Worm (Caenorhabditis elegans) whole organism, L1 larva: Measurements from ENCODE around the gene nhr-117.

Experiments
- C34B4.2 ChIP-seq: sonication (generic microtip); optimal IDR thresholded peaks from 2 replicates; lab custom pipeline; 2017; ENCODE audit warnings: mild to moderate bottlenecking, missing genetic modification characterization, missing compliant biosample characterization
- Y116A8C.19 ChIP-seq: sonication (generic microtip); optimal IDR thresholded peaks from 2 replicates; lab custom pipeline; 2016; ENCODE audit warnings: missing compliant biosample characterization, missing genetic modification characterization, borderline replicate concordance
- aha-1 ChIP-seq: fragments of 150-350 bp; optimal IDR thresholded peaks from 2 replicates; lab custom pipeline; 2014; ENCODE audit warnings: missing biosample characterization, missing genetic modification characterization
- alr-1 ChIP-seq: fragments of 200-800 bp; sonication (Bioruptor generic); optimal IDR thresholded peaks from 2 replicates; lab custom pipeline; 2018; ENCODE audit warnings: borderline replicate concordance, mild to moderate bottlenecking, missing genetic modification characterization, missing compliant biosample characterization
- ama-1 ChIP-seq: fragments of 150-350 bp; optimal IDR thresholded peaks from 2 replicates; lab custom pipeline; 2014
- blmp-1 ChIP-seq: fragments of 150-350 bp; optimal IDR thresholded peaks from 2 replicates; lab custom pipeline; 2014; ENCODE audit warnings: missing biosample characterization, missing genetic modification characterization
- ceh-63 ChIP-seq: fragments of 200-800 bp; sonication (Bioruptor generic); optimal IDR thresholded peaks from 2 replicates; lab custom pipeline; 2018; ENCODE audit warnings: mild to moderate bottlenecking, missing genetic modification characterization, missing compliant biosample characterization
- ceh-8 ChIP-seq: fragments of 200-800 bp; sonication (Bioruptor generic); optimal IDR thresholded peaks from 2 replicates; lab custom pipeline; 2018; ENCODE audit warnings: mild to moderate bottlenecking, missing genetic modification characterization, moderate library complexity, missing compliant biosample characterization
- ceh-82 ChIP-seq, 3 experiments: fragments of 150-350 bp in 1 of 3; sonication (generic microtip) in 2 of 3; optimal IDR thresholded peaks; 2 replicates each; lab custom pipeline; 2014 to 2017; ENCODE audit warnings: missing biosample characterization in 3 of 3, missing genetic modification characterization in 3 of 3
- ceh-90 ChIP-seq: sonication (generic microtip); optimal IDR thresholded peaks from 2 replicates; lab custom pipeline; 2016; ENCODE audit warnings: missing genetic modification characterization, missing compliant biosample characterization
- efl-3 ChIP-seq: fragments of 200-800 bp; sonication (Bioruptor generic); optimal IDR thresholded peaks from 2 replicates; lab custom pipeline; 2018; ENCODE audit warnings: mild to moderate bottlenecking, missing genetic modification characterization, missing compliant biosample characterization
- egl-13 ChIP-seq: sonication (generic microtip); optimal IDR thresholded peaks from 2 replicates; lab custom pipeline; 2016; ENCODE audit warnings: missing genotype, missing genetic modification reagents, missing genetic modification characterization, missing compliant biosample characterization
- fkh-4 ChIP-seq: sonication (generic microtip); optimal IDR thresholded peaks from 2 replicates; lab custom pipeline; 2016; ENCODE audit warnings: missing compliant biosample characterization, missing genetic modification characterization, borderline replicate concordance
- fkh-8 ChIP-seq: sonication (generic microtip); optimal IDR thresholded peaks from 2 replicates; lab custom pipeline; 2016; ENCODE audit warnings: mild to moderate bottlenecking, missing genetic modification characterization, missing compliant biosample characterization
- irx-1 ChIP-seq: sonication (generic microtip); optimal IDR thresholded peaks from 2 replicates; lab custom pipeline; 2016; ENCODE audit warnings: missing genetic modification characterization, missing compliant biosample characterization
- isw-1 ChIP-seq: fragments of 200-800 bp; sonication (Bioruptor generic); IDR thresholded peaks from 2 replicates; pipeline ENCODE4 v1.3.6; 2022; ENCODE audit warnings: missing genetic modification characterization, missing compliant biosample characterization
- lin-14 ChIP-seq: fragments of 200-800 bp; sonication (Bioruptor generic); optimal IDR thresholded peaks from 2 replicates; lab custom pipeline; 2018; ENCODE audit warnings: mild to moderate bottlenecking, missing genetic modification characterization, moderate library complexity, missing compliant biosample characterization
- lin-35 ChIP-seq, 2 experiments: fragments of 150-350 bp; optimal IDR thresholded peaks; 2 replicates each; lab custom pipeline; 2014; ENCODE audit warnings: missing biosample characterization in 2 of 2, missing genetic modification characterization in 2 of 2, missing genetic modification reagents in 2 of 2
- lsy-2 ChIP-seq, 2 experiments: fragments of 150-350 bp; optimal IDR thresholded peaks; 2 replicates each; lab custom pipeline; 2014; ENCODE audit warnings: missing biosample characterization in 2 of 2, missing genetic modification characterization in 2 of 2
- mdl-1 ChIP-seq, 2 experiments: fragments of 150-350 bp; optimal IDR thresholded peaks; 2 replicates each; lab custom pipeline; 2014 to 2017; ENCODE audit warnings: missing biosample characterization in 2 of 2, missing genetic modification characterization in 2 of 2, inconsistent platforms in 1 of 2
- mef-2 ChIP-seq: fragments of 150-350 bp; optimal IDR thresholded peaks from 2 replicates; lab custom pipeline; 2014; ENCODE audit warnings: missing biosample characterization, missing genetic modification characterization
- mep-1 ChIP-seq: fragments of 150-350 bp; optimal IDR thresholded peaks from 2 replicates; lab custom pipeline; 2014; ENCODE audit warnings: missing biosample characterization, missing genetic modification characterization
- nhr-12 ChIP-seq: sonication (generic microtip); optimal IDR thresholded peaks from 2 replicates; lab custom pipeline; 2017; ENCODE audit warnings: missing biosample characterization, missing genetic modification characterization
- nhr-19 ChIP-seq: fragments of 200-800 bp; sonication (Bioruptor generic); conservative IDR thresholded peaks from 2 replicates; pipeline ENCODE4 v1.3.6; 2022; ENCODE audit warnings: missing genetic modification characterization, missing compliant biosample characterization
- nhr-20 ChIP-seq: sonication (generic microtip); optimal IDR thresholded peaks from 2 replicates; lab custom pipeline; 2016; ENCODE audit warnings: mild to moderate bottlenecking, missing genetic modification characterization, missing compliant biosample characterization
- nhr-237 ChIP-seq: fragments of 150-350 bp; optimal IDR thresholded peaks from 2 replicates; lab custom pipeline; 2014; ENCODE audit warnings: missing biosample characterization, missing genetic modification characterization
- nhr-47 ChIP-seq: sonication (generic microtip); optimal IDR thresholded peaks from 2 replicates; lab custom pipeline; 2016; ENCODE audit warnings: mild to moderate bottlenecking, missing genetic modification characterization, moderate library complexity, missing compliant biosample characterization
- nhr-71 ChIP-seq: sonication (generic microtip); optimal IDR thresholded peaks from 2 replicates; lab custom pipeline; 2016; ENCODE audit warnings: mild to moderate bottlenecking, missing genetic modification characterization, moderate library complexity, missing compliant biosample characterization
- nhr-77 ChIP-seq: fragments of 150-350 bp; optimal IDR thresholded peaks from 2 replicates; lab custom pipeline; 2014; ENCODE audit warnings: missing biosample characterization, missing genetic modification characterization
- nhr-84 ChIP-seq: sonication (generic microtip); optimal IDR thresholded peaks from 2 replicates; lab custom pipeline; 2017; ENCODE audit warnings: missing biosample characterization, missing genetic modification characterization
- nhr-90 ChIP-seq: sonication (generic microtip); optimal IDR thresholded peaks from 2 replicates; lab custom pipeline; 2016; ENCODE audit warnings: mild to moderate bottlenecking, missing genetic modification characterization, missing compliant biosample characterization; ENCODE audit not compliant: poor library complexity
- pqm-1 ChIP-seq: sonication (generic microtip); optimal IDR thresholded peaks from 3 replicates; lab custom pipeline; 2017; ENCODE audit warnings: missing biosample characterization, missing genetic modification characterization
- rnt-1 ChIP-seq: sonication (generic microtip); optimal IDR thresholded peaks from 2 replicates; lab custom pipeline; 2016; ENCODE audit warnings: mild to moderate bottlenecking, missing genetic modification characterization, moderate library complexity, missing compliant biosample characterization
- snpc-4 ChIP-seq: fragments of 150-350 bp; optimal IDR thresholded peaks from 2 replicates; lab custom pipeline; 2014; ENCODE audit warnings: missing biosample characterization, missing genetic modification characterization
- unc-130 ChIP-seq: fragments of 150-350 bp; optimal IDR thresholded peaks from 2 replicates; lab custom pipeline; 2017; ENCODE audit warnings: missing biosample characterization, missing genetic modification characterization, inconsistent platforms
- unc-62 ChIP-seq: fragments of 150-350 bp; optimal IDR thresholded peaks from 2 replicates; lab custom pipeline; 2014; ENCODE audit warnings: missing biosample characterization, missing genetic modification reagents, missing genetic modification characterization
- unc-86 ChIP-seq: sonication (generic microtip); optimal IDR thresholded peaks from 2 replicates; lab custom pipeline; 2016; ENCODE audit warnings: missing genetic modification characterization, missing compliant biosample characterization
- unc-98 ChIP-seq: fragments of 200-800 bp; sonication (Bioruptor generic); IDR thresholded peaks from 2 replicates; pipeline ENCODE4 v1.3.6; 2022; ENCODE audit warnings: missing genetic modification characterization, missing compliant biosample characterization

nhr-117 gene

ce11 chrV:1662270-1662669 lies 41.0 kb upstream of the nhr-117 start, which contains the start of gene irld-40:
Gene irld-40, plus strand, starts transcription at chrV:1662570.
- no peak for TF ChIP-seq nhr-20 (tag; lab: Kevin White, UChicago)
- TF ChIP-seq unc-98 (GFP tag; lab: Robert Waterston, UW) = no peak
- no peak for TF ChIP-seq mep-1 (tag; lab: Kevin White, UChicago)
- TF ChIP-seq nhr-47 (tag; lab: Kevin White, UChicago) = no peak
- TF ChIP-seq ceh-63 (GFP tag; lab: Kevin White, UChicago) = no peak
- no peak for TF ChIP-seq ceh-82 (tag; optimal IDR thresholded peaks at IDR 0.05; lab: Kevin White, UChicago)
- TF ChIP-seq nhr-12 (tag; lab: Kevin White, UChicago) = no peak
- TF ChIP-seq rnt-1 (tag; lab: Kevin White, UChicago) = no peak
- no peak for TF ChIP-seq lsy-2 (tag; optimal IDR thresholded peaks at IDR 0.05; lab: Kevin White, UChicago)
- TF ChIP-seq nhr-90 (tag; lab: Kevin White, UChicago) = no peak
- no peak for TF ChIP-seq blmp-1 (tag; lab: Kevin White, UChicago)
- no peak for TF ChIP-seq mdl-1 (tag; optimal IDR thresholded peaks at IDR 0.05; lab: Kevin White, UChicago)
- no peak for TF ChIP-seq nhr-237 (tag; lab: Kevin White, UChicago)
- TF ChIP-seq unc-130 = no peak
- no peak for TF ChIP-seq egl-13 (tag; lab: Kevin White, UChicago)
- TF ChIP-seq fkh-4 (tag; lab: Kevin White, UChicago) = no peak
- TF ChIP-seq nhr-71 (tag; lab: Kevin White, UChicago) = no peak
- no peak for TF ChIP-seq irx-1 (tag; lab: Kevin White, UChicago)
- TF ChIP-seq ama-1 (lab: Kevin White, UChicago) = no peak
- no peak for TF ChIP-seq nhr-84

DNA sequence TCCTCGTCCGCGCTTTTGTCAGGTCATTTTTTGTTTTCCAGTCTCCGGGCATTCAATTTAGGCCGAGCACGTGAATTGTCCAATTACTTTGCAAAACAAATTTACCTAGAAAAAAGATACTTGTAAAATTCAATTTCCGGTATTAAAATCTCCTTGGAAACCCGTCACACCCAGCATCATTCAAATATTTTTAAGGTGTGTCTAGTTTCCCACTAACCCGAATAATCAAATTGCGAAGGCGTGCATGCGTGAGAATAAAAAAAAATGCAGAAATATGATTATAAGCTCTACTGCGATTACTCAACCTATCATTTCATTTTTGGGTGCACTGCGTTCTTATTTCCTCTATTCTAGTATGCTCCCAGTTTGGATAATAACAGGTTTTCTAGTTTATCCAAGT lies 33.5 kb upstream of the nhr-117 start, which contains the start of gene irld-11:
TSS of gene irld-11 (plus strand) at position 301 of the 400 bp plus-strand sequence.
- TF ChIP-seq fkh-8 (tag; lab: Kevin White, UChicago) (peak; percentile 82), ceh-8 (no peak), unc-62 (no peak), lin-35 (GFP tag; optimal IDR thresholded peaks at IDR 0.05; lab: Kevin White, UChicago) (no peak), nhr-20 (tag; lab: Kevin White, UChicago) (peak; percentile 32)

ce11 chrV:1651045-1651444 lies 29.7 kb upstream of the nhr-117 start, which contains the start of gene irld-44:
Gene irld-44, plus strand, starts transcription at chrV:1651345.
- TF ChIP-seq isw-1 (GFP tag; lab: Robert Waterston, UW) = no peak

ce11 chrV:1648000-1648399 lies 26.7 kb upstream of the nhr-117 start, which contains the start of gene irld-45:
Gene irld-45, plus strand, starts transcription at chrV:1648300.
- TF ChIP-seq nhr-77 (no peak), lin-14 (GFP tag; lab: Kevin White, UChicago) (no peak), irx-1 (tag; lab: Kevin White, UChicago) (no peak), nhr-19 (no peak), snpc-4 (tag; lab: Kevin White, UChicago) (no peak), ceh-90 (tag; lab: Kevin White, UChicago) (no peak), ama-1 (lab: Kevin White, UChicago) (no peak), unc-86 (tag; lab: Kevin White, UChicago) (no peak), mep-1 (tag; lab: Kevin White, UChicago) (no peak)

- TF ChIP-seq aha-1 (tag; lab: Kevin White, UChicago) = no peak
- TF ChIP-seq efl-3 = no peak
- no peak for TF ChIP-seq mef-2 (tag; lab: Kevin White, UChicago)
- no peak for TF ChIP-seq alr-1
- no peak for TF ChIP-seq Y116A8C.19 (tag; lab: Kevin White, UChicago)
- no peak for TF ChIP-seq nhr-20 (tag; lab: Kevin White, UChicago)
- TF ChIP-seq ceh-8 = no peak
- TF ChIP-seq lin-35 (GFP tag; optimal IDR thresholded peaks at IDR 0.05; lab: Kevin White, UChicago) = no peak
- TF ChIP-seq nhr-19 = no peak
- TF ChIP-seq snpc-4 (tag; lab: Kevin White, UChicago) = no peak
- TF ChIP-seq nhr-84 = no peak
- no peak for TF ChIP-seq nhr-47 (tag; lab: Kevin White, UChicago)
- no peak for TF ChIP-seq nhr-77
- no peak for TF ChIP-seq C34B4.2 (tag; lab: Kevin White, UChicago)
- no peak for TF ChIP-seq pqm-1 (tag; lab: Kevin White, UChicago)
- TF ChIP-seq ceh-82 (tag; optimal IDR thresholded peaks at IDR 0.05; lab: Kevin White, UChicago) = no peak
These were observed 22.6 kb upstream of the nhr-117 start, which contains the start of gene alh-2 for ce11 chrV:1643886-1644285. Gene alh-2, plus strand, starts transcription at chrV:1644169.
